Fruit fly (Drosophila melanogaster) whole organism, embryonic: ENCODE results near the gene BOD1.
A peak's percentile ranks its signal among the peaks of the same experiment; 100 is the strongest.

ENCODE experiments used
- Bgb ChIP-seq: fragments of 200-800 bp; sonication (Bioruptor generic); IDR thresholded peaks from 2 replicates; pipeline ENCODE4 v1.3.6; 2022; ENCODE audit warnings: missing biosample characterization, missing genetic modification characterization; ENCODE audit not compliant: partially characterized antibody
- CG10366 ChIP-seq: fragments of 200-800 bp; sonication (Bioruptor generic); IDR thresholded peaks from 2 replicates; pipeline ENCODE4 v1.3.6; 2022; ENCODE audit warnings: missing biosample characterization, missing genetic modification characterization
- CG11695 ChIP-seq: fragments of 200-800 bp; sonication (Bioruptor generic); IDR thresholded peaks from 3 replicates; pipeline ENCODE4 v1.3.6; 2022; ENCODE audit warnings: missing biosample characterization, missing genetic modification characterization
- CG13624 ChIP-seq: fragments of 200-800 bp; sonication (Bioruptor generic); optimal IDR thresholded peaks from 2 replicates; lab custom pipeline; 2016; ENCODE audit warnings: missing biosample characterization, missing genetic modification characterization
- CG14441 ChIP-seq: fragments of 200-800 bp; sonication (Bioruptor generic); IDR thresholded peaks from 2 replicates; pipeline ENCODE4 v1.3.6; 2022; ENCODE audit warnings: missing biosample characterization, missing genetic modification characterization
- CG2120 ChIP-seq: fragments of 200-800 bp; sonication (Bioruptor generic); optimal IDR thresholded peaks from 3 replicates; lab custom pipeline; 2016; ENCODE audit warnings: missing biosample characterization, missing genetic modification characterization
- CG30020 ChIP-seq: fragments of 200-800 bp; optimal IDR thresholded peaks from 2 replicates; lab custom pipeline; 2019; ENCODE audit warnings: missing biosample characterization, mild to moderate bottlenecking, missing genetic modification characterization, moderate library complexity
- CG30403 ChIP-seq: fragments of 200-800 bp; sonication (Bioruptor generic); optimal IDR thresholded peaks from 3 replicates; lab custom pipeline; 2016; ENCODE audit warnings: missing biosample characterization, missing genetic modification characterization
- CG34376 ChIP-seq: fragments of 200-800 bp; sonication (Bioruptor generic); optimal IDR thresholded peaks from 2 replicates; lab custom pipeline; 2018; ENCODE audit warnings: missing biosample characterization, mild to moderate bottlenecking, missing genetic modification characterization
- CG3847 ChIP-seq: fragments of 200-800 bp; sonication (Bioruptor generic); IDR thresholded peaks from 2 replicates; pipeline ENCODE4 v1.3.6; 2022; ENCODE audit warnings: missing biosample characterization, missing genetic modification characterization
- CG4282 ChIP-seq: fragments of 200-800 bp; sonication (Bioruptor generic); optimal IDR thresholded peaks from 2 replicates; lab custom pipeline; 2016; ENCODE audit warnings: missing biosample characterization, missing genetic modification characterization
- CG6765 ChIP-seq: fragments of 200-800 bp; sonication (Bioruptor generic); optimal IDR thresholded peaks from 3 replicates; lab custom pipeline; 2017; ENCODE audit warnings: missing biosample characterization, mild to moderate bottlenecking, missing genetic modification characterization
- CG7271 ChIP-seq: fragments of 200-800 bp; sonication (Bioruptor generic); optimal IDR thresholded peaks from 2 replicates; lab custom pipeline; 2018; ENCODE audit warnings: missing biosample characterization, mild to moderate bottlenecking, missing genetic modification characterization, moderate library complexity
- CG7556 ChIP-seq: fragments of 200-800 bp; sonication (Bioruptor generic); optimal IDR thresholded peaks from 2 replicates; lab custom pipeline; 2017; ENCODE audit warnings: missing biosample characterization, mild to moderate bottlenecking, missing genetic modification characterization
- CG9215 ChIP-seq: fragments of 200-800 bp; sonication (Bioruptor generic); IDR thresholded peaks from 2 replicates; pipeline ENCODE4 v1.3.6; 2022; ENCODE audit warnings: missing biosample characterization, missing genetic modification characterization
- Dp ChIP-seq: fragments of 200-800 bp; sonication (Bioruptor generic); optimal IDR thresholded peaks from 2 replicates; lab custom pipeline; 2018; ENCODE audit warnings: missing biosample characterization, mild to moderate bottlenecking, missing genetic modification characterization, moderate library complexity
- E2f2 ChIP-seq: fragments of 200-800 bp; sonication (Bioruptor generic); IDR thresholded peaks from 2 replicates; pipeline ENCODE4 v1.3.6; 2022; ENCODE audit warnings: missing biosample characterization, missing genetic modification characterization
- HLH3B ChIP-seq: fragments of 200-800 bp; sonication (Bioruptor generic); IDR thresholded peaks from 2 replicates; pipeline ENCODE4 v1.3.6; 2022; ENCODE audit warnings: missing biosample characterization, missing genetic modification characterization
- Hr3 ChIP-seq: fragments of 200-800 bp; sonication (Bioruptor generic); optimal IDR thresholded peaks from 3 replicates; lab custom pipeline; 2016; ENCODE audit warnings: missing biosample characterization, missing genetic modification characterization
- Lhr ChIP-seq: fragments of 200-800 bp; sonication (Bioruptor generic); optimal IDR thresholded peaks from 3 replicates; lab custom pipeline; 2017; ENCODE audit warnings: mild to moderate bottlenecking, missing biosample characterization, missing genetic modification reagents, missing genetic modification characterization
- Lpt ChIP-seq: fragments of >200 bp; optimal IDR thresholded peaks from 2 replicates; lab custom pipeline; 2018; ENCODE audit warnings: missing biosample characterization, missing genetic modification characterization
- NfI ChIP-seq: fragments of 200-800 bp; sonication (Bioruptor generic); optimal IDR thresholded peaks from 3 replicates; lab custom pipeline; 2018; ENCODE audit warnings: missing biosample characterization, mild to moderate bottlenecking, missing genetic modification characterization, moderate library complexity
- Optix ChIP-seq: fragments of 200-800 bp; sonication (Bioruptor generic); IDR thresholded peaks from 3 replicates; pipeline ENCODE4 v1.3.6; 2022; ENCODE audit warnings: missing biosample characterization, missing genetic modification characterization
- Ptx1 ChIP-seq: fragments of 200-800 bp; sonication (Bioruptor generic); IDR thresholded peaks from 2 replicates; pipeline ENCODE4 v1.3.6; 2022; ENCODE audit warnings: missing biosample characterization, missing genetic modification characterization
- Spps ChIP-seq: fragments of 200-800 bp; sonication (Bioruptor generic); optimal IDR thresholded peaks from 2 replicates; lab custom pipeline; 2018; ENCODE audit warnings: missing biosample characterization, mild to moderate bottlenecking, missing genetic modification characterization
- Xrp1 ChIP-seq: fragments of 200-800 bp; sonication (Bioruptor generic); IDR thresholded peaks from 2 replicates; pipeline ENCODE4 v1.3.6; 2022; ENCODE audit warnings: missing biosample characterization, missing genetic modification characterization
- bsh ChIP-seq, 2 experiments: fragments of 200-800 bp; sonication (Bioruptor generic); optimal IDR thresholded peaks; 2 replicates each; lab custom pipeline; 2017 to 2018; ENCODE audit warnings: mild to moderate bottlenecking in 2 of 2, missing biosample characterization in 2 of 2, missing genetic modification characterization in 2 of 2, moderate library complexity in 1 of 2
- chm ChIP-seq: fragments of 200-800 bp; sonication (Bioruptor generic); IDR thresholded peaks from 2 replicates; pipeline ENCODE4 v1.3.6; 2022; ENCODE audit warnings: missing biosample characterization, missing genetic modification characterization
- dimm ChIP-seq: fragments of 200-800 bp; sonication (Bioruptor generic); IDR thresholded peaks from 2 replicates; pipeline ENCODE4 v1.3.6; 2022; ENCODE audit warnings: missing biosample characterization, missing genetic modification characterization
- dm ChIP-seq: fragments of 200-800 bp; sonication (Bioruptor generic); optimal IDR thresholded peaks from 3 replicates; lab custom pipeline; 2016; ENCODE audit warnings: missing biosample characterization, missing genetic modification characterization
- dpn ChIP-seq, 2 experiments: fragments of 200-800 bp; sonication (Bioruptor generic); optimal IDR thresholded peaks; 3 replicates each; lab custom pipeline; 2016; ENCODE audit warnings: missing biosample characterization in 2 of 2, missing genetic modification characterization in 2 of 2
- ems ChIP-seq: fragments of 200-800 bp; sonication (Bioruptor generic); optimal IDR thresholded peaks from 3 replicates; lab custom pipeline; 2016; ENCODE audit warnings: missing biosample characterization, missing genetic modification characterization
- fd102C ChIP-seq: fragments of 200-800 bp; sonication (Bioruptor generic); optimal IDR thresholded peaks from 2 replicates; lab custom pipeline; 2018; ENCODE audit warnings: missing biosample characterization, mild to moderate bottlenecking, missing genetic modification characterization, moderate library complexity
- fd64A ChIP-seq: fragments of 200-800 bp; sonication (Bioruptor generic); optimal IDR thresholded peaks from 3 replicates; lab custom pipeline; 2018; ENCODE audit warnings: missing biosample characterization, mild to moderate bottlenecking, missing genetic modification characterization
- jumu ChIP-seq: fragments of 200-800 bp; sonication (Bioruptor generic); optimal IDR thresholded peaks from 3 replicates; lab custom pipeline; 2016; ENCODE audit warnings: missing biosample characterization, missing genetic modification characterization
- kah ChIP-seq: fragments of 200-800 bp; sonication (Bioruptor generic); optimal IDR thresholded peaks from 2 replicates; lab custom pipeline; 2018; ENCODE audit warnings: missing biosample characterization, mild to moderate bottlenecking, missing genetic modification characterization
- ken ChIP-seq: fragments of 200-800 bp; sonication (Bioruptor generic); IDR thresholded peaks from 3 replicates; pipeline ENCODE4 v1.3.6; 2022; ENCODE audit warnings: missing biosample characterization, missing genetic modification characterization
- lola ChIP-seq, 3 experiments: fragments of >200 bp in 2 of 3; fragments of 200-800 bp in 1 of 3; sonication (Bioruptor generic) in 1 of 3; optimal IDR thresholded peaks; 2 replicates each; lab custom pipeline; 2017 to 2019; ENCODE audit warnings: missing biosample characterization in 3 of 3, missing genetic modification characterization in 3 of 3, mild to moderate bottlenecking in 1 of 3, moderate library complexity in 1 of 3
- mirr ChIP-seq: fragments of 200-800 bp; sonication (Bioruptor generic); optimal IDR thresholded peaks from 3 replicates; lab custom pipeline; 2018; ENCODE audit warnings: missing biosample characterization, mild to moderate bottlenecking, missing genetic modification characterization
- nmo ChIP-seq: fragments of 200-800 bp; sonication (Bioruptor generic); optimal IDR thresholded peaks from 2 replicates; lab custom pipeline; 2018; ENCODE audit warnings: missing biosample characterization, mild to moderate bottlenecking, missing genetic modification characterization, moderate library complexity
- sd ChIP-seq: fragments of 200-800 bp; sonication (Bioruptor generic); optimal IDR thresholded peaks from 3 replicates; lab custom pipeline; 2018; ENCODE audit warnings: missing biosample characterization, mild to moderate bottlenecking, missing genetic modification characterization, moderate library complexity
- sob ChIP-seq: fragments of 200-800 bp; sonication (Bioruptor generic); IDR thresholded peaks from 2 replicates; pipeline ENCODE4 v1.3.6; 2022; ENCODE audit warnings: missing biosample characterization, missing genetic modification characterization
- stwl ChIP-seq: fragments of 200-800 bp; sonication (Bioruptor generic); optimal IDR thresholded peaks from 3 replicates; lab custom pipeline; 2018; ENCODE audit warnings: missing biosample characterization, mild to moderate bottlenecking, missing genetic modification characterization, moderate library complexity
- tap ChIP-seq: fragments of 200-800 bp; optimal IDR thresholded peaks from 3 replicates; lab custom pipeline; 2019; ENCODE audit warnings: missing biosample characterization, mild to moderate bottlenecking, missing genetic modification characterization, moderate library complexity
- vnd ChIP-seq: fragments of 200-800 bp; sonication (Bioruptor generic); IDR thresholded peaks from 3 replicates; pipeline ENCODE4 v1.3.6; 2022; ENCODE audit warnings: missing biosample characterization, missing genetic modification characterization; ENCODE audit not compliant: partially characterized antibody
- vvl ChIP-seq: fragments of 200-800 bp; sonication (Bioruptor generic); IDR thresholded peaks from 2 replicates; pipeline ENCODE4 v1.3.6; 2022; ENCODE audit warnings: missing biosample characterization, missing genetic modification characterization
- wor ChIP-seq: fragments of 200-800 bp; sonication (Bioruptor generic); IDR thresholded peaks from 2 replicates; pipeline ENCODE4 v1.3.6; 2022; ENCODE audit warnings: missing biosample characterization, missing genetic modification characterization
- zfh1 ChIP-seq: fragments of 200-800 bp; sonication (Bioruptor generic); IDR thresholded peaks from 3 replicates; pipeline ENCODE4 v1.3.6; 2022; ENCODE audit warnings: missing biosample characterization, missing genetic modification characterization

BOD1 gene

dm6 chr3R:27947682-27948245, 9.7 kb downstream of the BOD1 start, which contains the start of gene mfrn (continued):
- TF ChIP-seq dm (GFP tag; lab: Kevin White, UChicago) (peak; percentile 62), zfh1 (GFP tag; lab: Robert Waterston, UW) (0 out of 3 replicates have a peak, but pooled peaks have one; percentile 14), CG30020 (no peak), CG14441 (no peak)

dm6 chr3R:27948421-27948906, 10.4 kb downstream of the BOD1 start, which contains the start of gene Gp93:
Gp93 (plus strand) TSS chr3R:27948711.
- 0 out of 2 replicates have a peak, but pooled peaks have one; percentile 20 for TF ChIP-seq Bgb (GFP tag; lab: Robert Waterston, UW)
- TF ChIP-seq mirr (GFP tag; lab: Kevin White, UChicago), result peak; percentile 9
- TF ChIP-seq HLH3B, result peak; percentile 49
- TF ChIP-seq dm (GFP tag; lab: Kevin White, UChicago), result peak; percentile 20
- peak; percentile 73; the same call in 1 of the 2 replicates for TF ChIP-seq Ptx1 (GFP tag; lab: Robert Waterston, UW)
- peak; percentile 59 for TF ChIP-seq NfI (GFP tag; lab: Kevin White, UChicago)
- no peak for TF ChIP-seq CG13624 (GFP tag; lab: Kevin White, UChicago)
- peak; percentile 41 for TF ChIP-seq ems (GFP tag; lab: Kevin White, UChicago)
- peak; percentile 76 for TF ChIP-seq Xrp1 (GFP tag; lab: Robert Waterston, UW)
- TF ChIP-seq lola (GFP tag; optimal IDR thresholded peaks at IDR 0.05; lab: Kevin White, UChicago), result peak in 1 of 3 experiments; percentile 62
- no peak for TF ChIP-seq fd64A (GFP tag; lab: Kevin White, UChicago)
- TF ChIP-seq Spps (tag; lab: Kevin White, UChicago), result peak; percentile 8
- TF ChIP-seq CG7271, result no peak
- TF ChIP-seq Hr3 (GFP tag; lab: Kevin White, UChicago), result peak; percentile 58
- TF ChIP-seq sob (GFP tag; lab: Robert Waterston, UW), result peak; percentile 69
- TF ChIP-seq CG2120, result peak; percentile 57
- peak; percentile 49 for TF ChIP-seq CG3847 (GFP tag; lab: Robert Waterston, UW)
- 0 out of 3 replicates have a peak, but pooled peaks have one; percentile 15 for TF ChIP-seq CG11695 (GFP tag; lab: Robert Waterston, UW)
- no peak for TF ChIP-seq stwl (tag; lab: Kevin White, UChicago)
- peak; percentile 34 for TF ChIP-seq CG6765
- peak; percentile 70 for TF ChIP-seq CG30403 (GFP tag; lab: Kevin White, UChicago)
- TF ChIP-seq nmo, result peak; percentile 57
- TF ChIP-seq wor (GFP tag; lab: Robert Waterston, UW), result 0 out of 2 replicates have a peak, but pooled peaks have one; percentile 19
- TF ChIP-seq E2f2 (GFP tag; lab: Robert Waterston, UW), result peak; percentile 46
- no peak for TF ChIP-seq jumu
- TF ChIP-seq CG34376 (GFP tag; lab: Kevin White, UChicago), result peak; percentile 70
- TF ChIP-seq tap (tag; lab: Kevin White, UChicago), result peak; percentile 50
- no peak for TF ChIP-seq Lpt (GFP tag; lab: Kevin White, UChicago)
- peak; percentile 71 for TF ChIP-seq CG10366
- TF ChIP-seq fd102C (GFP tag; lab: Kevin White, UChicago), result no peak
- TF ChIP-seq chm (GFP tag; lab: Robert Waterston, UW), result peak; percentile 59; the same call in 1 of the 2 replicates
- TF ChIP-seq CG4282, result no peak
- no peak for TF ChIP-seq kah
- peak; percentile 62 for TF ChIP-seq CG9215
- no peak for TF ChIP-seq Lhr (GFP tag; lab: Kevin White, UChicago)
- TF ChIP-seq dpn (GFP tag; optimal IDR thresholded peaks at IDR 0.05; lab: Kevin White, UChicago), result peak; percentile 25 to 64
- TF ChIP-seq vvl (GFP tag; lab: Robert Waterston, UW), result peak; percentile 73
- TF ChIP-seq bsh (GFP tag; optimal IDR thresholded peaks at IDR 0.05; lab: Kevin White, UChicago), result peak; percentile 20 to 53
- peak; percentile 82 for TF ChIP-seq sd
- no peak for TF ChIP-seq vnd (GFP tag; lab: Robert Waterston, UW)
- TF ChIP-seq dimm, result peak; percentile 16; the same call in 1 of the 2 replicates
- peak; percentile 46; the same call in 1 of the 3 replicates for TF ChIP-seq ken (GFP tag; lab: Robert Waterston, UW)
- TF ChIP-seq Dp (GFP tag; lab: Kevin White, UChicago), result no peak
- peak; percentile 55 for TF ChIP-seq CG7556 (GFP tag; lab: Kevin White, UChicago)
- TF ChIP-seq Optix (GFP tag; lab: Robert Waterston, UW), result peak; percentile 51; the same call in 1 of the 3 replicates
